Fruit fly (Drosophila melanogaster) whole organism, pupa: ENCODE data around the gene CG9471.

ENCODE experiments used
- CG13204 ChIP-seq: fragments of 200-800 bp; sonication (Bioruptor generic); optimal IDR thresholded peaks from 2 replicates; lab custom pipeline; 2018; ENCODE audit warnings: missing biosample characterization, mild to moderate bottlenecking, missing genetic modification characterization, moderate library complexity
- CG14655 ChIP-seq: fragments of 200-800 bp; sonication (Bioruptor generic); optimal IDR thresholded peaks from 3 replicates; lab custom pipeline; 2017; ENCODE audit warnings: mild to moderate bottlenecking, missing biosample characterization, missing genetic modification reagents, missing genetic modification characterization
- CG15710 ChIP-seq: fragments of 200-800 bp; sonication (Bioruptor generic); optimal IDR thresholded peaks from 2 replicates; lab custom pipeline; 2018; ENCODE audit warnings: missing biosample characterization, mild to moderate bottlenecking, missing genetic modification characterization, moderate library complexity
- CG17806 ChIP-seq: fragments of 200-800 bp; sonication (Bioruptor generic); optimal IDR thresholded peaks from 2 replicates; lab custom pipeline; 2018; ENCODE audit warnings: missing biosample characterization, mild to moderate bottlenecking, missing genetic modification characterization, moderate library complexity
- CG4496 ChIP-seq: fragments of 200-800 bp; sonication (Bioruptor generic); IDR thresholded peaks from 3 replicates; pipeline ENCODE4 v1.3.6; 2022; ENCODE audit warnings: missing biosample characterization, missing genetic modification characterization
- CG8301 ChIP-seq: fragments of 200-800 bp; sonication (Bioruptor generic); optimal IDR thresholded peaks from 2 replicates; lab custom pipeline; 2018; ENCODE audit warnings: missing biosample characterization, mild to moderate bottlenecking, missing genetic modification characterization
- CG9948 ChIP-seq: fragments of 200-800 bp; sonication (Bioruptor generic); optimal IDR thresholded peaks from 2 replicates; lab custom pipeline; 2018; ENCODE audit warnings: missing biosample characterization, mild to moderate bottlenecking, missing genetic modification characterization, moderate library complexity
- D1 ChIP-seq: fragments of 200-800 bp; sonication (Bioruptor generic); optimal IDR thresholded peaks from 2 replicates; lab custom pipeline; 2018; ENCODE audit warnings: missing biosample characterization, mild to moderate bottlenecking, missing genetic modification characterization, moderate library complexity
- Ets98B ChIP-seq: fragments of 200-800 bp; sonication (Bioruptor generic); IDR thresholded peaks from 2 replicates; pipeline ENCODE4 v1.3.6; 2022; ENCODE audit warnings: missing biosample characterization, missing genetic modification characterization
- Pif1B ChIP-seq: fragments of 200-800 bp; sonication (Bioruptor generic); optimal IDR thresholded peaks from 3 replicates; lab custom pipeline; 2016; ENCODE audit warnings: missing biosample characterization, missing genetic modification characterization
- fd96Ca ChIP-seq: fragments of 200-800 bp; sonication (Bioruptor generic); IDR thresholded peaks from 3 replicates; pipeline ENCODE4 v1.3.6; 2022; ENCODE audit warnings: missing biosample characterization, missing genetic modification characterization
- gl ChIP-seq: fragments of 200-800 bp; sonication (Bioruptor generic); optimal IDR thresholded peaks from 2 replicates; lab custom pipeline; 2018; ENCODE audit warnings: missing biosample characterization, mild to moderate bottlenecking, missing genetic modification characterization

- TF ChIP-seq fd96Ca (GFP tag; lab: Robert Waterston, UW) (no peak), CG8301 (tag; lab: Kevin White, UChicago) (no peak), CG4496 (no peak), CG9948 (tag; lab: Kevin White, UChicago) (no peak), CG15710 (tag; lab: Kevin White, UChicago) (no peak), CG13204 (GFP tag; lab: Kevin White, UChicago) (no peak), gl (tag; lab: Kevin White, UChicago) (no peak), Ets98B (GFP tag; lab: Robert Waterston, UW) (no peak), CG14655 (GFP tag; lab: Kevin White, UChicago) (no peak), Pif1B (GFP tag; lab: Kevin White, UChicago) (no peak), D1 (no peak), CG17806 (no peak)
These were observed 25.9 kb downstream of the CG9471 start for dm6 chr3R:9745442-9745841.
